Fruit fly (Drosophila melanogaster): ENCODE data around the gene Aps.
A peak's percentile ranks its signal among the peaks of the same experiment; 100 is the strongest.

The Aps gene

dm6 chr3L:10896923-10897322, 2.0 kb downstream of the Aps start:
- TF ChIP-seq eg (GFP tag; IDR thresholded peaks at IDR 0.05) (no peak), esn (GFP tag; optimal IDR thresholded peaks at IDR 0.05) (no peak), Eip78C (GFP tag) (no peak), vri (GFP tag; optimal IDR thresholded peaks at IDR 0.05) (peak; percentile 70), fd59A (GFP tag; optimal IDR thresholded peaks at IDR 0.05) (no peak), svp (GFP tag) (peak; percentile 81), CG8119 (GFP tag; IDR thresholded peaks at IDR 0.05) (no peak)

dm6 chr3L:10894159-10894558, 4.8 kb downstream of the Aps start, which contains the start of gene Cpr67Fb:
Gene Cpr67Fb (plus strand): TSS chr3L:10894173.
- TF ChIP-seq svp (GFP tag), result no peak
- no peak for TF ChIP-seq CG6808 (GFP tag; optimal IDR thresholded peaks at IDR 0.05)
- no peak for TF ChIP-seq net (GFP tag; optimal IDR thresholded peaks at IDR 0.05)

- no peak for TF ChIP-seq topi (GFP tag; optimal IDR thresholded peaks at IDR 0.05)
- peak; percentile 4 for TF ChIP-seq esn (GFP tag; optimal IDR thresholded peaks at IDR 0.05)
These were observed 5.7 kb downstream of the Aps start for dm6 chr3L:10893156-10893784.

dm6 chr3L:10891414-10891813, 7.5 kb downstream of the Aps start, which contains the start of gene Cpr67Fa2:
Gene Cpr67Fa2 (plus strand): TSS chr3L:10891714.
- TF ChIP-seq topi (GFP tag; optimal IDR thresholded peaks at IDR 0.05) (no peak), Hr4 (GFP tag; optimal IDR thresholded peaks at IDR 0.05) (no peak), Blimp-1 (GFP tag; optimal IDR thresholded peaks at IDR 0.05) (no peak), CG32006 (GFP tag; optimal IDR thresholded peaks at IDR 0.05) (no peak), CG11762 (GFP tag; optimal IDR thresholded peaks at IDR 0.05; ENCODE audit: insufficient read depth) (no peak), eg (GFP tag; IDR thresholded peaks at IDR 0.05) (no peak), CG9139 (GFP tag; optimal IDR thresholded peaks at IDR 0.05) (no peak), CG8632 (GFP tag; optimal IDR thresholded peaks at IDR 0.05) (no peak)

- TF ChIP-seq CG3032 (tag; optimal IDR thresholded peaks at IDR 0.05) (no peak), CG34406 (GFP tag; optimal IDR thresholded peaks at IDR 0.05) (no peak), Hr38 (GFP tag; optimal IDR thresholded peaks at IDR 0.05) (no peak), svp (GFP tag) (no peak), Ets96B (tag; optimal IDR thresholded peaks at IDR 0.05) (no peak), CG11294 (GFP tag; IDR thresholded peaks at IDR 0.05) (no peak), CG11902 (GFP tag; optimal IDR thresholded peaks at IDR 0.05) (no peak), CG8319 (GFP tag; optimal IDR thresholded peaks at IDR 0.05) (no peak)
These were observed 9.2 kb downstream of the Aps start, which contains the start of gene Cpr67Fa1 for dm6 chr3L:10889692-10890089. Gene Cpr67Fa1 (plus strand): TSS chr3L:10889990.

- TF ChIP-seq fd59A (GFP tag; optimal IDR thresholded peaks at IDR 0.05) (no peak), dac (GFP tag; optimal IDR thresholded peaks at IDR 0.05) (no peak), CG6163 (GFP tag; IDR thresholded peaks at IDR 0.05) (no peak), CG6792 (GFP tag; optimal IDR thresholded peaks at IDR 0.05) (no peak), CG11762 (GFP tag; optimal IDR thresholded peaks at IDR 0.05; ENCODE audit: insufficient read depth) (no peak), Sox14 (GFP tag; optimal IDR thresholded peaks at IDR 0.05) (no peak)
These were observed 9.8 kb downstream of the Aps start for dm6 chr3L:10889000-10889691.

dm6 chr3L:10886371-10886770, 12.6 kb downstream of the Aps start, which contains the start of gene OXA1L:
Gene OXA1L (minus strand): TSS chr3L:10886471.
- TF ChIP-seq Ets21C (GFP tag; optimal IDR thresholded peaks at IDR 0.05) (no peak), CG8319 (GFP tag; optimal IDR thresholded peaks at IDR 0.05) (no peak), CG3032 (tag; optimal IDR thresholded peaks at IDR 0.05) (no peak), CG15336 (GFP tag; IDR thresholded peaks at IDR 0.05) (no peak), Eip93F (GFP tag; optimal IDR thresholded peaks at IDR 0.05) (no peak), Hr38 (GFP tag; optimal IDR thresholded peaks at IDR 0.05) (no peak)

Measured in whole organism, prepupa.